Worm (Caenorhabditis elegans): Measurements from ENCODE around the gene fbxa-166.
A peak's percentile ranks its signal among the peaks of the same experiment; 100 is the strongest.
"Not testable (repeated sequence)": the region's sequence is repeated elsewhere in the genome, so short reads cannot be mapped to it uniquely, and the experiment has no call there.

- not testable (repeated sequence) for TF ChIP-seq unc-3 (GFP tag; conservative IDR thresholded peaks at IDR 0.05); unc-3 (tag; optimal IDR thresholded peaks at IDR 0.05); C38D4.7 (GFP tag; optimal IDR thresholded peaks at IDR 0.05); ceh-19 (GFP tag; optimal IDR thresholded peaks at IDR 0.05); ama-1 (optimal IDR thresholded peaks at IDR 0.05); gmeb-2 (tag; optimal IDR thresholded peaks at IDR 0.05); npax-4 (tag; optimal IDR thresholded peaks at IDR 0.05); ceh-9 (tag; optimal IDR thresholded peaks at IDR 0.05)
- peak; percentile 16 for TF ChIP-seq elt-2 (tag; optimal IDR thresholded peaks at IDR 0.05)
Measured at ce11 chrII:1659729-1660128, 40.9 kb upstream of the fbxa-166 start.

All from whole organism, late embryonic.